Fruit fly (Drosophila melanogaster) whole organism, embryonic: ENCODE measurements around the gene rho-6.

ENCODE experiments used
- Abd-B ChIP-seq: fragments of 200-800 bp; sonication (Bioruptor generic); optimal IDR thresholded peaks from 2 replicates; lab custom pipeline; 2018; ENCODE audit warnings: missing biosample characterization, mild to moderate bottlenecking, missing genetic modification characterization, moderate library complexity
- CG33557 ChIP-seq: fragments of 200-800 bp; sonication (Bioruptor generic); optimal IDR thresholded peaks from 2 replicates; lab custom pipeline; 2019; ENCODE audit warnings: missing biosample characterization, mild to moderate bottlenecking, missing genetic modification characterization, moderate library complexity
- HHEX ChIP-seq: fragments of 200-800 bp; sonication (Bioruptor generic); optimal IDR thresholded peaks from 3 replicates; lab custom pipeline; 2017; ENCODE audit warnings: missing biosample characterization, mild to moderate bottlenecking, missing genetic modification characterization, missing genetic modification reagents
- Hand ChIP-seq: fragments of 200-800 bp; sonication (Bioruptor generic); optimal IDR thresholded peaks from 2 replicates; lab custom pipeline; 2017; ENCODE audit warnings: mild to moderate bottlenecking, missing biosample characterization, missing genetic modification reagents, missing genetic modification characterization
- corto ChIP-seq: fragments of 200-800 bp; sonication (Bioruptor generic); optimal IDR thresholded peaks from 2 replicates; lab custom pipeline; 2016; ENCODE audit warnings: missing biosample characterization, mild to moderate bottlenecking, missing genetic modification characterization, moderate library complexity
- dan ChIP-seq: fragments of 200-800 bp; sonication (Bioruptor generic); IDR thresholded peaks from 2 replicates; pipeline ENCODE4 v1.3.6; 2022; ENCODE audit warnings: missing biosample characterization, missing genetic modification characterization
- kni ChIP-seq: fragments of 200-800 bp; sonication (Bioruptor generic); optimal IDR thresholded peaks from 3 replicates; lab custom pipeline; 2017; ENCODE audit warnings: mild to moderate bottlenecking, missing biosample characterization, missing genetic modification reagents, missing genetic modification characterization
- lmd ChIP-seq: fragments of 200-800 bp; sonication (Bioruptor generic); IDR thresholded peaks from 2 replicates; pipeline ENCODE4 v1.3.6; 2022; ENCODE audit warnings: missing biosample characterization, missing genetic modification characterization
- p53 ChIP-seq: fragments of 200-800 bp; sonication (Bioruptor generic); optimal IDR thresholded peaks from 2 replicates; lab custom pipeline; 2016; ENCODE audit warnings: missing biosample characterization, missing genetic modification characterization
- peb ChIP-seq: fragments of 200-800 bp; sonication (Bioruptor generic); IDR thresholded peaks from 2 replicates; pipeline ENCODE4 v1.3.6; 2022; ENCODE audit warnings: missing biosample characterization, missing genetic modification characterization
- vnd ChIP-seq: fragments of 200-800 bp; sonication (Bioruptor generic); IDR thresholded peaks from 3 replicates; pipeline ENCODE4 v1.3.6; 2022; ENCODE audit warnings: missing biosample characterization, missing genetic modification characterization; ENCODE audit not compliant: partially characterized antibody

DNA sequence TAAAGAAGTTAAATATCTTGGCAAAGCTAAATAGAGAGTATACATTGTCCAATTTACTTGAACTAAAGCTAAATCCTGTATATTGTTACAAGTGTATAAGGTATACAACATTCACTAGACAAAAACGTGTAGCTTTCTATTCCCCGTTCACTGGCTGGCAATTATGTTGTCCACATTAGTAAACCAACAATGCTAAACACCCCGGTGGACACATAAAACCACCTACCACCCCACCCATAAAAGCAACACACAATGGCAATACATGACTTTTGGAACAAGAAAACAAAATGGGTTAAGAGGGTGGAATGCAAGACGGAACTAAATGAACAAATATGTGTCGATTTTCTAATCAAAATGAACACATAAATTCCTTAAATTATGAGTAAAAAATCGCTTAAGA, 30.7 kb upstream of the rho-6 start, which contains the start of gene ZnT33D:
- no peak for TF ChIP-seq HHEX (GFP tag; lab: Kevin White, UChicago)
- TF ChIP-seq Hand (GFP tag; lab: Kevin White, UChicago), result no peak
- no peak for TF ChIP-seq kni
- TF ChIP-seq vnd (GFP tag; lab: Robert Waterston, UW), result no peak
- no peak for TF ChIP-seq peb
- TF ChIP-seq dan (GFP tag; lab: Robert Waterston, UW), result no peak
- no peak for TF ChIP-seq corto (GFP tag; lab: Kevin White, UChicago)
- no peak for TF ChIP-seq p53 (GFP tag; lab: Kevin White, UChicago)
- no peak for TF ChIP-seq CG33557
- no peak for TF ChIP-seq Abd-B
- no peak for TF ChIP-seq lmd
